Worm (Caenorhabditis elegans) whole organism, L3 larva: ENCODE data around the gene F58A3.3.

Experiments used
- aly-2 ChIP-seq: fragments of 150-350 bp; optimal IDR thresholded peaks from 2 replicates; lab custom pipeline; 2014; ENCODE audit warnings: missing biosample characterization, missing genetic modification characterization
- ama-1 ChIP-seq: fragments of 150-350 bp; optimal IDR thresholded peaks from 2 replicates; lab custom pipeline; 2018
- ceh-9 ChIP-seq: sonication (generic microtip); optimal IDR thresholded peaks from 2 replicates; lab custom pipeline; 2018; ENCODE audit warnings: missing biosample characterization, missing genetic modification characterization
- elt-1 ChIP-seq: fragments of 150-350 bp; optimal IDR thresholded peaks from 2 replicates; lab custom pipeline; 2014; ENCODE audit warnings: missing biosample characterization, missing genetic modification characterization
- elt-3 ChIP-seq, 3 experiments: fragments of 150-350 bp in 1 of 3; sonication (generic microtip) in 2 of 3; optimal IDR thresholded peaks; 2 replicates in 2 of 3; 4 replicates in 1 of 3; lab custom pipeline; 2014 to 2017; ENCODE audit warnings: missing biosample characterization in 3 of 3, missing genetic modification characterization in 3 of 3
- fos-1 ChIP-seq: fragments of 150-350 bp; optimal IDR thresholded peaks from 2 replicates; lab custom pipeline; 2014; ENCODE audit warnings: missing biosample characterization, missing genetic modification characterization
- hmg-11 ChIP-seq: sonication (generic microtip); optimal IDR thresholded peaks from 2 replicates; lab custom pipeline; 2016; ENCODE audit warnings: missing genetic modification characterization, missing compliant biosample characterization
- jun-1 ChIP-seq: fragments of 150-350 bp; optimal IDR thresholded peaks from 2 replicates; lab custom pipeline; 2014; ENCODE audit warnings: missing biosample characterization, missing genetic modification reagents, missing genetic modification characterization
- lin-15B ChIP-seq: fragments of 150-350 bp; optimal IDR thresholded peaks from 2 replicates; lab custom pipeline; 2014; ENCODE audit warnings: missing biosample characterization, missing genetic modification characterization
- nhr-23 ChIP-seq: fragments of 150-350 bp; optimal IDR thresholded peaks from 2 replicates; lab custom pipeline; 2014; ENCODE audit warnings: missing biosample characterization, missing genetic modification reagents, missing genetic modification characterization
- nhr-25 ChIP-seq: sonication (generic microtip); optimal IDR thresholded peaks from 2 replicates; lab custom pipeline; 2017; ENCODE audit warnings: missing biosample characterization, missing genetic modification characterization
- nhr-43 ChIP-seq: sonication (generic microtip); optimal IDR thresholded peaks from 2 replicates; lab custom pipeline; 2016; ENCODE audit warnings: mild to moderate bottlenecking, missing genetic modification characterization, missing compliant biosample characterization; ENCODE audit not compliant: poor library complexity, severe bottlenecking
- skn-1 ChIP-seq: fragments of 150-350 bp; optimal IDR thresholded peaks from 2 replicates; lab custom pipeline; 2014; ENCODE audit warnings: missing biosample characterization, missing genetic modification characterization
- tbx-2 ChIP-seq: sonication (generic microtip); optimal IDR thresholded peaks from 2 replicates; lab custom pipeline; 2016; ENCODE audit warnings: mild to moderate bottlenecking, missing genetic modification characterization, missing compliant biosample characterization

Gene F58A3.3

DNA sequence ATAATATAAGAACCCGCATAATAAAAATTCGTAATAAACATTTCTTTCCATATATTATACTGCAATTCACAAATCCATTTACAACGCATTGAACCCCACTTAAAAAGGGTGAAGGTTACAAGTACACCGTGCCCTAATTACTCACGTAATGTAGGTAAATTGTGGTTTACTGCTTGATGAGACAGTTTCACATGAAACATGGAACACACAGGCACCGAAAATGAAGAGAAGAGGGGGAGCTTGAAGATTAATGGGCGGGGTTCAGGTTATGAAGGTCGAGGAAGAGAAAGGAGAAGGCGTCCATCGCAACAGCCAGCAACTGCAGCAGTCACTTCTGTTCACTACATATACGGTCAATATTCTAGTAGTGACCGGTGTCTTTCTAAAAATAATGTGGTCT lies 47.3 kb downstream of the F58A3.3 start, which contains the start of gene lpr-6:
Gene lpr-6, plus strand, starts transcription at position 251 of the 400 bp plus-strand sequence.
- no peak for TF ChIP-seq fos-1 (tag; lab: Kevin White, UChicago)
- TF ChIP-seq nhr-23 (tag; lab: Kevin White, UChicago), result peak; percentile 87
- peak; percentile 11 for TF ChIP-seq ama-1 (lab: Kevin White, UChicago)
- no peak for TF ChIP-seq aly-2 (tag; lab: Kevin White, UChicago)
- TF ChIP-seq tbx-2 (tag; lab: Kevin White, UChicago), result no peak
- TF ChIP-seq nhr-43 (tag; lab: Kevin White, UChicago), result peak; percentile 86
- peak; percentile 5 for TF ChIP-seq nhr-25 (tag; lab: Kevin White, UChicago)
- TF ChIP-seq skn-1, result no peak
- TF ChIP-seq, all 47 proteins: peak for 4

DNA sequence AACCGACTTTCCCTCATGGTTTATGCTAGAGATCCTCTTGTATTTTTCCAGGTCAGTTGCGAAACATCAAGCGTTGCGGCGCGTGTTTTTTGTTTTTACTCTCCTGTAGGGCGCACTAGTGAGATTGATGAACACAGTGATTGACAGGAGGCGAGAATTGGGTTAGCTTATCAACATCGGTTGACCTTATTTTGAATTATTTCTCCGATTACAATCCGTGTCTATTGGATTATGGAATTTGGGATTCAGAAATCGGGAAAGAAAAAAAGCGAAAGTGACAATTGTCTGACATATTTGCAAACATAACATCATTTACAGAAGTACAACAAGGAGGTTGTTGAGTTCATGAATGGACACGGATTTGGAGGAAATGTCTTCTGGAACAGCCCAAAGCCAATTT lies 48.5 kb downstream of the F58A3.3 start:
- TF ChIP-seq nhr-43 (tag; lab: Kevin White, UChicago), result peak; percentile 14
- TF ChIP-seq lin-15B (tag; lab: Kevin White, UChicago), result no peak
- peak; percentile 96 for TF ChIP-seq nhr-23 (tag; lab: Kevin White, UChicago)
- TF ChIP-seq ama-1 (lab: Kevin White, UChicago), result peak; percentile 65
- peak in 1 of 3 experiments; percentile 26 for TF ChIP-seq elt-3 (tag; optimal IDR thresholded peaks at IDR 0.05; lab: Kevin White, UChicago)
- no peak for TF ChIP-seq ceh-9

DNA sequence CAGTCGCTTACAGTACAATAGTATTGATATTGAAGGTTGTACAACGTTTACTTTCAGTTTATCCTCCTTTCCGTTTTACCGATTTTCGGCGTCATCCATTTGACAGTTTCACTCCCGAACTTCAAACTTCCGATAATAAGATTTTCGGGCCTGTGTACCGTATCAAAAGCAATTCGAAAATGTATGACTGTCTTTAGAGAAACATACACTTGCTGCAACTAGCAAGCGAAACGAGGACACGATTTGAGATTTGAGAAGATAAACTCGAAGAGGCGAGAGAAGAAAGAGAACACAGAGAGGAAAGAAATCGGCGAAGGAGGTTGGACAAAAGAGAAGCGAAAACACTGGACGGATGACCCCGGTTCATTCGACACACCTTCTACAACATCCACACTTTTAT lies 49.5 kb downstream of the F58A3.3 start, which contains the start of gene lpr-5:
Gene lpr-5, plus strand, starts transcription at position 220 of the 400 bp plus-strand sequence.
- TF ChIP-seq nhr-23 (tag; lab: Kevin White, UChicago) (peak; percentile 82), jun-1 (tag; lab: Kevin White, UChicago) (no peak), nhr-25 (tag; lab: Kevin White, UChicago) (peak; percentile 57), skn-1 (no peak), hmg-11 (tag; lab: Kevin White, UChicago) (no peak), nhr-43 (tag; lab: Kevin White, UChicago) (peak; percentile 8), elt-1 (tag; lab: Kevin White, UChicago) (peak; percentile 5)
- TF ChIP-seq, all 47 proteins: peak for 4
